Fruit fly (Drosophila melanogaster) Kc167 (cell line): Measurements from ENCODE around the gene CG31021.

Experiments
- Myc ChIP-seq: fragments of >200 bp; optimal IDR thresholded peaks from 2 replicates; lab custom pipeline; 2017; ENCODE audit warnings: missing external identifiers
- Sin3A ChIP-seq: fragments of >200 bp; optimal IDR thresholded peaks from 2 replicates; lab custom pipeline; 2018; ENCODE audit warnings: missing external identifiers
- h ChIP-seq: fragments of >200 bp; optimal IDR thresholded peaks from 3 replicates; lab custom pipeline; 2018; ENCODE audit warnings: missing external identifiers
- psq ChIP-seq: fragments of >200 bp; optimal IDR thresholded peaks from 2 replicates; lab custom pipeline; 2017; ENCODE audit warnings: missing external identifiers
- ttk ChIP-seq: sonication (Bioruptor generic); optimal IDR thresholded peaks from 2 replicates; lab custom pipeline; 2017; ENCODE audit warnings: missing external identifiers

DNA sequence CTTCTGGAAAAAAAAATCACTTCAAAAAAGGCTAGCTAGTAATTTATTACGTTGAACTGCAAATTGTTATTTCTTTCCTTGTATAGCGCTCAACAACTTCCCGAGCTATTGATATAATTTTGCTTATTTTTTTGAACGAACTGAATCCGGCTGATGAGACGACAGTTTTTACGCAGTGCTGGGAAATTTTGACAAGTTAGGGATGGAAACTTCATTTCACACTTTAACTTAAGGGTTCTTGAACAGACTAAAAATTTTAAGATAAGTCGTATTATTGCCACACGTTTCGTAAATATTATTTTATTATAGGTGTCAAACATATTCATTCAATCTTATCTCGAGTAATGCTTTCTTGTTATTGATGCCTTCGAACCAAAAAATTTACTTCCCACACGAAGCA lies 18.5 kb upstream of the CG31021 start, which contains the start of gene Rpt6R:
- no peak for TF ChIP-seq ttk (lab: Kevin White, UChicago)
- no peak for TF ChIP-seq h
- TF ChIP-seq Myc, result no peak
- TF ChIP-seq Sin3A, result no peak
- no peak for TF ChIP-seq psq (lab: Kevin White, UChicago)
